Worm (Caenorhabditis elegans): ENCODE data around the gene Y17G7B.17.

- no peak for TF ChIP-seq lsy-2 (tag; optimal IDR thresholded peaks at IDR 0.05)
- no peak for TF ChIP-seq ztf-11 (tag; optimal IDR thresholded peaks at IDR 0.05)
- TF ChIP-seq nhr-76 (tag; optimal IDR thresholded peaks at IDR 0.05), result no peak
- TF ChIP-seq fos-1 (tag; optimal IDR thresholded peaks at IDR 0.05), result no peak
- TF ChIP-seq fkh-10 (GFP tag; optimal IDR thresholded peaks at IDR 0.05), result no peak
- no peak for TF ChIP-seq pqm-1 (tag; optimal IDR thresholded peaks at IDR 0.05)
- no peak for TF ChIP-seq mdl-1 (tag; optimal IDR thresholded peaks at IDR 0.05)
- TF ChIP-seq efl-3 (GFP tag; optimal IDR thresholded peaks at IDR 0.05), result no peak
- TF ChIP-seq egl-27 (tag; optimal IDR thresholded peaks at IDR 0.05), result no peak
- TF ChIP-seq unc-62 (GFP tag; optimal IDR thresholded peaks at IDR 0.05), result no peak
- TF ChIP-seq snu-23 (GFP tag; optimal IDR thresholded peaks at IDR 0.05), result no peak
- TF ChIP-seq lin-39 (tag; optimal IDR thresholded peaks at IDR 0.05), result no peak
- TF ChIP-seq fkh-4 (tag; optimal IDR thresholded peaks at IDR 0.05; ENCODE audit: borderline replicate concordance), result no peak
- no peak for TF ChIP-seq nhr-28 (tag; optimal IDR thresholded peaks at IDR 0.05)
Observed at ce11 chrII:12059872-12060271, 39.9 kb downstream of the Y17G7B.17 start.

Measured in whole organism, L1 larva.